Worm (Caenorhabditis elegans) whole organism, L4 larva: ENCODE results near the gene vab-2.
A peak's percentile ranks its signal among the peaks of the same experiment; 100 is the strongest.

Experiments used
- F26F4.8 ChIP-seq: fragments of 200-800 bp; sonication (Bioruptor generic); conservative IDR thresholded peaks from 2 replicates; pipeline ENCODE4 v1.3.6; 2022; ENCODE audit warnings: missing genetic modification characterization, missing compliant biosample characterization
- F44E2.7 ChIP-seq: fragments of 200-800 bp; sonication (Bioruptor generic); IDR thresholded peaks from 2 replicates; pipeline ENCODE4 v2.1.2; 2022; ENCODE audit warnings: missing genetic modification characterization, missing compliant biosample characterization
- F49E8.2 ChIP-seq: sonication (generic microtip); optimal IDR thresholded peaks from 2 replicates; lab custom pipeline; 2016; ENCODE audit warnings: missing compliant biosample characterization, mild to moderate bottlenecking, missing genetic modification characterization, borderline replicate concordance
- R02D3.7 ChIP-seq: fragments of 150-350 bp; sonication (generic microtip); optimal IDR thresholded peaks from 3 replicates; lab custom pipeline; 2014; ENCODE audit warnings: missing biosample characterization, missing genetic modification characterization
- T20F7.1 ChIP-seq: fragments of 200-800 bp; sonication (Bioruptor generic); optimal IDR thresholded peaks from 2 replicates; lab custom pipeline; 2018; ENCODE audit warnings: mild to moderate bottlenecking, missing genetic modification characterization, missing compliant biosample characterization
- aly-2 ChIP-seq: sonication (generic microtip); optimal IDR thresholded peaks from 2 replicates; lab custom pipeline; 2018; ENCODE audit warnings: missing biosample characterization, missing genetic modification characterization
- ceh-20 ChIP-seq: fragments of 200-800 bp; sonication (Bioruptor generic); IDR thresholded peaks from 2 replicates; pipeline ENCODE4 v1.3.6; 2022; ENCODE audit warnings: missing genetic modification reagents, missing genetic modification characterization, missing compliant biosample characterization
- ceh-32 ChIP-seq: sonication (generic microtip); optimal IDR thresholded peaks from 2 replicates; lab custom pipeline; 2016; ENCODE audit warnings: mild to moderate bottlenecking, missing genetic modification characterization, missing compliant biosample characterization; ENCODE audit not compliant: poor library complexity
- ceh-44 ChIP-seq: fragments of 200-800 bp; sonication (Bioruptor generic); IDR thresholded peaks from 2 replicates; pipeline ENCODE4 v1.3.6; 2022; ENCODE audit warnings: missing genetic modification reagents, missing genetic modification characterization, missing compliant biosample characterization
- ceh-62 ChIP-seq: sonication (generic microtip); optimal IDR thresholded peaks from 2 replicates; lab custom pipeline; 2017; ENCODE audit warnings: missing biosample characterization, missing genetic modification characterization
- ces-1 ChIP-seq: fragments of 150-350 bp; sonication (generic microtip); optimal IDR thresholded peaks from 4 replicates; lab custom pipeline; 2014; ENCODE audit warnings: missing biosample characterization, missing genetic modification reagents, missing genetic modification characterization
- daf-19 ChIP-seq: fragments of 200-800 bp; sonication (Bioruptor generic); conservative IDR thresholded peaks from 2 replicates; pipeline ENCODE4 v1.3.6; 2022; ENCODE audit warnings: missing genetic modification characterization, missing compliant biosample characterization
- dmd-6 ChIP-seq: fragments of 200-800 bp; sonication (Bioruptor generic); IDR thresholded peaks from 2 replicates; pipeline ENCODE4 v1.3.6; 2022; ENCODE audit warnings: missing genetic modification reagents, missing genetic modification characterization, missing compliant biosample characterization
- dmd-8 ChIP-seq: fragments of 200-800 bp; sonication (Bioruptor generic); IDR thresholded peaks from 2 replicates; pipeline ENCODE4 v1.3.6; 2022; ENCODE audit warnings: missing genetic modification characterization, missing compliant biosample characterization
- dmd-9 ChIP-seq: fragments of 200-800 bp; sonication (Bioruptor generic); IDR thresholded peaks from 2 replicates; pipeline ENCODE4 v1.3.6; 2022; ENCODE audit warnings: missing genetic modification reagents, missing genetic modification characterization, missing compliant biosample characterization
- duxl-1 ChIP-seq: sonication (generic microtip); optimal IDR thresholded peaks from 2 replicates; lab custom pipeline; 2016; ENCODE audit warnings: mild to moderate bottlenecking, missing genetic modification characterization, moderate library complexity, missing compliant biosample characterization; ENCODE audit not compliant: poor library complexity
- egl-27 ChIP-seq: sonication (generic microtip); optimal IDR thresholded peaks from 3 replicates; lab custom pipeline; 2017; ENCODE audit warnings: missing biosample characterization, missing genetic modification reagents, missing genetic modification characterization
- egl-43 ChIP-seq: fragments of 200-800 bp; sonication (Bioruptor generic); IDR thresholded peaks from 2 replicates; pipeline ENCODE4 v1.3.6; 2022; ENCODE audit warnings: missing genetic modification reagents, missing genetic modification characterization, missing compliant biosample characterization
- fkh-10 ChIP-seq: fragments of 150-350 bp; optimal IDR thresholded peaks from 2 replicates; lab custom pipeline; 2014; ENCODE audit warnings: missing biosample characterization, missing genetic modification reagents, missing genetic modification characterization
- hif-1 ChIP-seq, 2 experiments: sonication (generic microtip); optimal IDR thresholded peaks; 2 replicates each; lab custom pipeline; 2016 to 2017; ENCODE audit warnings: missing compliant biosample characterization in 2 of 2, missing genetic modification characterization in 2 of 2, missing genetic modification reagents in 2 of 2, missing genotype in 2 of 2, mild to moderate bottlenecking in 1 of 2
- hlh-11 ChIP-seq: fragments of 200-800 bp; sonication (Bioruptor generic); optimal IDR thresholded peaks from 2 replicates; lab custom pipeline; 2018; ENCODE audit warnings: mild to moderate bottlenecking, missing genetic modification characterization, missing compliant biosample characterization
- hlh-30 ChIP-seq: sonication (generic microtip); optimal IDR thresholded peaks from 2 replicates; lab custom pipeline; 2017; ENCODE audit warnings: antibody characterized with exemption, mild to moderate bottlenecking, missing genetic modification characterization, missing compliant biosample characterization; ENCODE audit not compliant: insufficient read depth
- hmg-1.1 ChIP-seq: fragments of 200-800 bp; sonication (Bioruptor generic); IDR thresholded peaks from 2 replicates; pipeline ENCODE4 v1.3.6; 2022; ENCODE audit warnings: missing genetic modification reagents, missing genetic modification characterization, missing compliant biosample characterization
- lin-13 ChIP-seq: fragments of 150-350 bp; optimal IDR thresholded peaks from 2 replicates; lab custom pipeline; 2014; ENCODE audit warnings: missing biosample characterization, missing genetic modification reagents, missing genetic modification characterization
- lin-15B ChIP-seq: fragments of 150-350 bp; sonication (generic microtip); optimal IDR thresholded peaks from 3 replicates; lab custom pipeline; 2014; ENCODE audit warnings: missing biosample characterization, missing genetic modification characterization
- lin-38 ChIP-seq: fragments of 200-800 bp; sonication (Bioruptor generic); IDR thresholded peaks from 2 replicates; pipeline ENCODE4 v1.3.6; 2022; ENCODE audit warnings: missing genetic modification reagents, missing genetic modification characterization, missing compliant biosample characterization
- lin-39 ChIP-seq: fragments of 150-350 bp; optimal IDR thresholded peaks from 2 replicates; lab custom pipeline; 2014; ENCODE audit warnings: missing biosample characterization, missing genetic modification reagents, missing genetic modification characterization
- lir-3 ChIP-seq: sonication (generic microtip); optimal IDR thresholded peaks from 2 replicates; lab custom pipeline; 2016; ENCODE audit warnings: mild to moderate bottlenecking, missing genetic modification characterization, missing compliant biosample characterization
- madf-5 ChIP-seq, 2 experiments: fragments of 200-800 bp; sonication (Bioruptor generic); IDR thresholded peaks; 2 replicates each; pipeline ENCODE4 v1.3.6; 2022; ENCODE audit warnings: missing compliant biosample characterization in 2 of 2, missing genetic modification characterization in 2 of 2
- mes-2 ChIP-seq: sonication (generic microtip); optimal IDR thresholded peaks from 2 replicates; lab custom pipeline; 2016; ENCODE audit warnings: missing genotype, mild to moderate bottlenecking, missing genetic modification characterization, missing compliant biosample characterization; ENCODE audit not compliant: poor library complexity, severe bottlenecking
- mxl-3 ChIP-seq: fragments of 200-800 bp; sonication (Bioruptor generic); optimal IDR thresholded peaks from 2 replicates; lab custom pipeline; 2018; ENCODE audit warnings: mild to moderate bottlenecking, missing genetic modification characterization, missing compliant biosample characterization
- nhr-10 ChIP-seq: fragments of 150-350 bp; optimal IDR thresholded peaks from 2 replicates; lab custom pipeline; 2014; ENCODE audit warnings: missing biosample characterization, missing genetic modification characterization
- nhr-111 ChIP-seq: fragments of 200-800 bp; sonication (Bioruptor generic); optimal IDR thresholded peaks from 2 replicates; lab custom pipeline; 2018; ENCODE audit warnings: mild to moderate bottlenecking, missing genetic modification characterization, missing compliant biosample characterization
- nhr-237 ChIP-seq: sonication (generic microtip); optimal IDR thresholded peaks from 2 replicates; lab custom pipeline; 2017; ENCODE audit warnings: missing biosample characterization, missing genetic modification characterization
- nhr-25 ChIP-seq: sonication (generic microtip); optimal IDR thresholded peaks from 2 replicates; lab custom pipeline; 2017; ENCODE audit warnings: missing genetic modification characterization, mild to moderate bottlenecking, missing compliant biosample characterization, antibody characterized with exemption, moderate library complexity, borderline replicate concordance; ENCODE audit not compliant: insufficient read depth
- nhr-48 ChIP-seq: sonication (generic microtip); optimal IDR thresholded peaks from 2 replicates; lab custom pipeline; 2016; ENCODE audit warnings: mild to moderate bottlenecking, missing genetic modification characterization, missing compliant biosample characterization
- rbr-2 ChIP-seq: sonication (generic microtip); optimal IDR thresholded peaks from 2 replicates; lab custom pipeline; 2016; ENCODE audit warnings: missing genotype, missing genetic modification characterization, missing compliant biosample characterization
- saeg-2 ChIP-seq: fragments of 200-800 bp; sonication (Bioruptor generic); IDR thresholded peaks from 2 replicates; pipeline ENCODE4 v1.3.6; 2022; ENCODE audit warnings: missing genetic modification reagents, missing genetic modification characterization, missing compliant biosample characterization
- set-16 ChIP-seq: fragments of 200-800 bp; sonication (Bioruptor generic); IDR thresholded peaks from 2 replicates; pipeline ENCODE4 v1.3.6; 2022; ENCODE audit warnings: missing genetic modification reagents, missing genetic modification characterization, missing compliant biosample characterization
- snpc-4 ChIP-seq: fragments of 150-350 bp; optimal IDR thresholded peaks from 2 replicates; lab custom pipeline; 2014; ENCODE audit warnings: missing biosample characterization, missing genetic modification characterization
- spr-3 ChIP-seq: fragments of 200-800 bp; sonication (Bioruptor generic); optimal IDR thresholded peaks from 2 replicates; lab custom pipeline; 2018; ENCODE audit warnings: mild to moderate bottlenecking, missing genetic modification characterization, missing compliant biosample characterization
- tag-97 ChIP-seq: fragments of 200-800 bp; sonication (Bioruptor generic); IDR thresholded peaks from 2 replicates; pipeline ENCODE4 v1.3.6; 2022; ENCODE audit warnings: missing genetic modification characterization, missing compliant biosample characterization
- unc-130 ChIP-seq: sonication (generic microtip); optimal IDR thresholded peaks from 2 replicates; lab custom pipeline; 2016; ENCODE audit warnings: missing genetic modification reagents, missing genetic modification characterization, missing compliant biosample characterization
- unc-62 ChIP-seq, 3 experiments: fragments of 150-350 bp in 1 of 3; sonication (generic microtip); optimal IDR thresholded peaks in 2 of 3; peaks in 1 of 3; 1 replicate in 1 of 3; 2 replicates in 2 of 3; lab custom pipeline; 2014 to 2017; ENCODE audit warnings: missing biosample characterization in 3 of 3, missing genetic modification characterization in 3 of 3, missing genetic modification reagents in 3 of 3, missing genotype in 1 of 3
- zfp-3 ChIP-seq: fragments of 200-800 bp; sonication (Bioruptor generic); conservative IDR thresholded peaks from 2 replicates; pipeline ENCODE4 v1.3.6; 2022; ENCODE audit warnings: missing genetic modification reagents, missing genetic modification characterization, missing compliant biosample characterization
- zip-11 ChIP-seq: fragments of 200-800 bp; sonication (Bioruptor generic); IDR thresholded peaks from 2 replicates; pipeline ENCODE4 v1.3.6; 2022; ENCODE audit warnings: missing genetic modification characterization, missing compliant biosample characterization
- zip-2 ChIP-seq: fragments of 150-350 bp; optimal IDR thresholded peaks from 2 replicates; lab custom pipeline; 2014; ENCODE audit warnings: missing biosample characterization, missing genetic modification characterization
- ztf-11 ChIP-seq: fragments of 150-350 bp; optimal IDR thresholded peaks from 2 replicates; lab custom pipeline; 2014; ENCODE audit warnings: missing biosample characterization, missing genetic modification characterization
- ztf-7 ChIP-seq: fragments of 150-350 bp; optimal IDR thresholded peaks from 2 replicates; lab custom pipeline; 2014; ENCODE audit warnings: missing biosample characterization, missing genetic modification characterization

vab-2 gene

ce11 chrIV:3745806-3746205 lies 20.8 kb downstream of the vab-2 start:
- TF ChIP-seq R02D3.7 (no peak), set-16 (GFP tag; lab: Robert Waterston, UW) (peak; percentile 72), dmd-8 (GFP tag; lab: Robert Waterston, UW) (0 out of 2 replicates have a peak, but pooled peaks have one; percentile 10)
- TF ChIP-seq, all 104 proteins: peak for 2

ce11 chrIV:3743748-3744147 lies 22.9 kb downstream of the vab-2 start, which contains the start of gene siah-1:
siah-1 (plus strand) TSS chrIV:3744048.
- TF ChIP-seq mxl-3 (no peak), F49E8.2 (no peak), nhr-237 (tag; lab: Kevin White, UChicago) (no peak), madf-5 (GFP tag; IDR thresholded peaks at IDR 0.05; lab: Robert Waterston, UW) (no peak), hmg-1.1 (GFP tag; lab: Robert Waterston, UW) (peak; percentile 28; the same call in 1 of the 2 replicates), snpc-4 (tag; lab: Kevin White, UChicago) (no peak), zip-11 (GFP tag; lab: Robert Waterston, UW) (no peak), aly-2 (tag; lab: Kevin White, UChicago) (no peak), unc-62 (GFP tag; optimal IDR thresholded peaks at IDR 0.05 in 1 of 2; lab: Kevin White, UChicago) (peak in 1 of 2 experiments; percentile 55), unc-62 (tag; optimal IDR thresholded peaks at IDR 0.05; lab: Kevin White, UChicago) (no peak), unc-130 (GFP tag; lab: Kevin White, UChicago) (no peak), nhr-10 (tag; lab: Kevin White, UChicago) (no peak), T20F7.1 (GFP tag; lab: Kevin White, UChicago) (no peak), ztf-7 (no peak), ztf-11 (no peak), daf-19 (GFP tag; lab: Robert Waterston, UW) (no peak), lin-13 (no peak), dmd-8 (GFP tag; lab: Robert Waterston, UW) (no peak), hif-1 (tag; optimal IDR thresholded peaks at IDR 0.05; lab: Kevin White, UChicago) (no peak), lin-38 (GFP tag; lab: Robert Waterston, UW) (no peak), ceh-20 (GFP tag; lab: Robert Waterston, UW) (no peak), hlh-11 (peak; percentile 31), zip-2 (tag; lab: Kevin White, UChicago) (no peak), tag-97 (GFP tag; lab: Robert Waterston, UW) (no peak), ceh-44 (no peak), nhr-25 (no peak), nhr-111 (GFP tag; lab: Kevin White, UChicago) (no peak), saeg-2 (GFP tag; lab: Robert Waterston, UW) (no peak), spr-3 (GFP tag; lab: Kevin White, UChicago) (no peak), duxl-1 (tag; lab: Kevin White, UChicago) (no peak), ceh-32 (no peak), mes-2 (tag; lab: Kevin White, UChicago) (no peak), dmd-9 (GFP tag; lab: Robert Waterston, UW) (no peak), egl-27 (tag; lab: Kevin White, UChicago) (no peak), dmd-6 (GFP tag; lab: Robert Waterston, UW) (peak; percentile 30), egl-43 (no peak), fkh-10 (no peak), set-16 (GFP tag; lab: Robert Waterston, UW) (0 out of 2 replicates have a peak, but pooled peaks have one; percentile 17)

- peak; percentile 81 for TF ChIP-seq rbr-2 (tag; lab: Kevin White, UChicago)
- peak; percentile 44; the same call in 1 of the 2 replicates for TF ChIP-seq dmd-6 (GFP tag; lab: Robert Waterston, UW)
- no peak for TF ChIP-seq nhr-111 (GFP tag; lab: Kevin White, UChicago)
- TF ChIP-seq F26F4.8 (GFP tag; lab: Robert Waterston, UW): no peak
- peak; percentile 61 for TF ChIP-seq nhr-48 (tag; lab: Kevin White, UChicago)
- TF ChIP-seq lin-15B (tag; lab: Kevin White, UChicago): no peak
- TF ChIP-seq ceh-62: no peak
- TF ChIP-seq zfp-3 (GFP tag; lab: Robert Waterston, UW): no peak
- TF ChIP-seq lin-39 (tag; lab: Kevin White, UChicago): no peak
- TF ChIP-seq hif-1 (tag; optimal IDR thresholded peaks at IDR 0.05; lab: Kevin White, UChicago): peak in 1 of 2 experiments; percentile 61
- no peak for TF ChIP-seq lir-3 (tag; lab: Kevin White, UChicago)
- peak; percentile 95 for TF ChIP-seq hlh-30 (tag; lab: Kevin White, UChicago)
- TF ChIP-seq ces-1 (GFP tag; lab: Kevin White, UChicago): no peak
- no peak for TF ChIP-seq F44E2.7 (GFP tag; lab: Robert Waterston, UW)
Observed at ce11 chrIV:3742426-3742839, 24.2 kb downstream of the vab-2 start.
